Worm (Caenorhabditis elegans) whole organism, early embryonic: ENCODE results near the gene gst-5.
A peak's percentile ranks its signal among the peaks of the same experiment; 100 is the strongest.

ENCODE experiments used
- B0310.2 ChIP-seq: sonication (generic microtip); optimal IDR thresholded peaks from 2 replicates; lab custom pipeline; 2016; ENCODE audit warnings: mild to moderate bottlenecking, missing genetic modification characterization, missing compliant biosample characterization
- F13C5.2 ChIP-seq: sonication (generic microtip); optimal IDR thresholded peaks from 2 replicates; lab custom pipeline; 2017; ENCODE audit warnings: mild to moderate bottlenecking, missing genetic modification characterization, inconsistent platforms, missing compliant biosample characterization
- aly-1 ChIP-seq: sonication (generic microtip); optimal IDR thresholded peaks from 2 replicates; lab custom pipeline; 2016; ENCODE audit warnings: missing genetic modification characterization, missing compliant biosample characterization
- ama-1 ChIP-seq: fragments of 150-350 bp; optimal IDR thresholded peaks from 2 replicates; lab custom pipeline; 2014
- ceh-13 ChIP-seq: fragments of 200-800 bp; sonication (Bioruptor generic); optimal IDR thresholded peaks from 2 replicates; lab custom pipeline; 2018; ENCODE audit warnings: mild to moderate bottlenecking, missing genetic modification characterization, missing compliant biosample characterization
- ceh-36 ChIP-seq: sonication (generic microtip); optimal IDR thresholded peaks from 2 replicates; lab custom pipeline; 2016; ENCODE audit warnings: missing genetic modification characterization, inconsistent platforms, missing compliant biosample characterization
- ets-7 ChIP-seq: sonication (generic microtip); optimal IDR thresholded peaks from 2 replicates; lab custom pipeline; 2016; ENCODE audit warnings: missing genotype, missing genetic modification characterization, missing compliant biosample characterization
- flt-1 ChIP-seq: fragments of 200-800 bp; sonication (Bioruptor generic); IDR thresholded peaks from 2 replicates; pipeline ENCODE4 v1.3.6; 2022; ENCODE audit warnings: missing genetic modification characterization, missing compliant biosample characterization
- hmbx-1 ChIP-seq: sonication (generic microtip); optimal IDR thresholded peaks from 2 replicates; lab custom pipeline; 2016; ENCODE audit warnings: mild to moderate bottlenecking, missing genetic modification characterization, missing compliant biosample characterization
- hmg-4 ChIP-seq: fragments of 200-800 bp; sonication (Bioruptor generic); optimal IDR thresholded peaks from 2 replicates; lab custom pipeline; 2018; ENCODE audit warnings: mild to moderate bottlenecking, missing genetic modification characterization, missing compliant biosample characterization
- hnd-1 ChIP-seq: sonication (generic microtip); optimal IDR thresholded peaks from 2 replicates; lab custom pipeline; 2016; ENCODE audit warnings: missing genetic modification characterization, missing compliant biosample characterization
- pes-1 ChIP-seq: fragments of 200-800 bp; sonication (Bioruptor generic); IDR thresholded peaks from 2 replicates; pipeline ENCODE4 v1.3.6; 2022; ENCODE audit warnings: missing genetic modification reagents, missing genetic modification characterization, missing compliant biosample characterization
- scrt-1 ChIP-seq: fragments of 200-800 bp; sonication (Bioruptor generic); IDR thresholded peaks from 2 replicates; pipeline ENCODE4 v1.3.6; 2022; ENCODE audit warnings: missing genetic modification characterization, missing compliant biosample characterization
- sea-1 ChIP-seq: fragments of 200-800 bp; sonication (Bioruptor generic); conservative IDR thresholded peaks from 2 replicates; pipeline ENCODE4 v1.3.6; 2022; ENCODE audit warnings: missing genetic modification characterization, missing compliant biosample characterization
- tbx-11 ChIP-seq: fragments of 200-800 bp; sonication (Bioruptor generic); IDR thresholded peaks from 2 replicates; pipeline ENCODE4 v1.3.6; 2022; ENCODE audit warnings: missing genetic modification characterization, missing compliant biosample characterization
- tbx-37 ChIP-seq: fragments of 200-800 bp; sonication (Bioruptor generic); conservative IDR thresholded peaks from 2 replicates; pipeline ENCODE4 v1.3.6; 2022; ENCODE audit warnings: missing genetic modification reagents, missing genetic modification characterization, missing compliant biosample characterization
- tra-4 ChIP-seq: sonication (generic microtip); optimal IDR thresholded peaks from 2 replicates; lab custom pipeline; 2017; ENCODE audit warnings: missing genetic modification characterization, missing compliant biosample characterization

Gene gst-5

DNA sequence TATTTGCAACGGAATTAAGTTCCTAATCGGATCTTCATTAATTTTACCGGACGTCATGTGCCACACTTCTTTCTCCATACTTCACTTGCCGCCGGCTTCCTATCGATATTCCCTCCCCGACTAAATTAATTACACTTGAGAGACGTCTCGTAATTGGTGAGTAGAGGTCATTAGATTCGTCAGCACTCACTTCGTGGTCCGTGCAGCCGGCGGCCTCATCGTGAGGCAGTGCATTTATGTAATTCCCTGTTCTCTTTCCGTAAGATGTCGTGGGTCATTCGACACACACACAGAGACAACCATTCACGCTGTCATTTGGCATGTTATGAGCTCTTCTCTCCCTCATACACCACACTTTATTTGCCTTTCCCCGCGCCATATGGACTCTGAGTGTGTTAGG, 40.4 kb downstream of the gst-5 start:
- no peak for TF ChIP-seq tra-4 (tag; lab: Kevin White, UChicago)
- TF ChIP-seq ceh-13 (GFP tag; lab: Kevin White, UChicago) = no peak
- 0 out of 2 replicates have a peak, but pooled peaks have one; percentile 10 for TF ChIP-seq tbx-11 (GFP tag; lab: Robert Waterston, UW)
- no peak for TF ChIP-seq B0310.2 (tag; lab: Kevin White, UChicago)
- 0 out of 2 replicates have a peak, but pooled peaks have one; percentile 30 for TF ChIP-seq pes-1 (GFP tag; lab: Robert Waterston, UW)
- no peak for TF ChIP-seq hnd-1 (tag; lab: Kevin White, UChicago)
- TF ChIP-seq aly-1 (tag; lab: Kevin White, UChicago) = no peak
- TF ChIP-seq F13C5.2 (tag; lab: Kevin White, UChicago) = no peak
- TF ChIP-seq ets-7 (tag; lab: Kevin White, UChicago) = no peak
- TF ChIP-seq hmg-4 = peak; percentile 51
- no peak for TF ChIP-seq ceh-36 (tag; lab: Kevin White, UChicago)
- TF ChIP-seq tbx-37 = no peak
- TF ChIP-seq hmbx-1 (tag; lab: Kevin White, UChicago) = no peak

DNA sequence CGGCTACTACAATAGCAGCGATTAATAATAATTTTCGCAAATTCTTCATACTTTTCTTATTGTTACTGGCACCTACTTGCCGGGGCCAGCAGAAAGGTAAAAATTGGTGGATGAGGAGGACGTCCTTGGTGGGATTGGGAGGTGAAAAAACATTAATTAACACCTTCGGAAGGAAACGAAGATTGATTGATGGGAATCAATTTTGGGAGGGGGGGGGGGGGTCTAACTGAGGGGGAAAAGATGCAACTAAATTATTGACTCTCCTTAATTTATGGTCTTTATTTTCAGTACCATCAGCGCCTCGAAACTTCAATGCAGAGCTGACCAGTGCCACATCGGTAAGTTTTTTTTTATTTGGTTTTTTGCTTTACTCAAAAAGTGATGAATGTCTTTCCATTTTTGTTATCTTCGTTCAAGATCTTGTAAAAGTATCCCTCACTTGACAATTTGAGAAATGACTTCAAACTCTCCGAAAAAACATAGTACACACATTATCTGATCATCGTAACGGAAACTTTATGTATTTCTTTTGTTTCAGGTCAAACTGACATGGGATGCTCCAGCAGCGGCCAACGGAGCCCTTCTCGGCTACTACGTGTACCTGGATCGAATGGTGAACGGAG, 43.6 kb downstream of the gst-5 start:
- TF ChIP-seq hmbx-1 (tag; lab: Kevin White, UChicago) (no peak), tbx-11 (GFP tag; lab: Robert Waterston, UW) (no peak), B0310.2 (tag; lab: Kevin White, UChicago) (no peak), scrt-1 (GFP tag; lab: Robert Waterston, UW) (no peak), sea-1 (no peak), ets-7 (tag; lab: Kevin White, UChicago) (no peak), ceh-13 (GFP tag; lab: Kevin White, UChicago) (no peak), tra-4 (tag; lab: Kevin White, UChicago) (no peak), ama-1 (lab: Kevin White, UChicago) (no peak), aly-1 (tag; lab: Kevin White, UChicago) (no peak), F13C5.2 (tag; lab: Kevin White, UChicago) (no peak)

ce11 chrII:10995600-10995999, 45.4 kb downstream of the gst-5 start:
- TF ChIP-seq tbx-11 (GFP tag; lab: Robert Waterston, UW) (no peak), tra-4 (tag; lab: Kevin White, UChicago) (no peak), hmg-4 (no peak), sea-1 (no peak), B0310.2 (tag; lab: Kevin White, UChicago) (no peak), ets-7 (tag; lab: Kevin White, UChicago) (no peak), scrt-1 (GFP tag; lab: Robert Waterston, UW) (no peak)

- TF ChIP-seq sea-1 (no peak), pes-1 (GFP tag; lab: Robert Waterston, UW) (no peak), flt-1 (GFP tag; lab: Robert Waterston, UW) (no peak), F13C5.2 (tag; lab: Kevin White, UChicago) (no peak), ets-7 (tag; lab: Kevin White, UChicago) (no peak), hnd-1 (tag; lab: Kevin White, UChicago) (no peak), tbx-11 (GFP tag; lab: Robert Waterston, UW) (no peak), tra-4 (tag; lab: Kevin White, UChicago) (no peak), aly-1 (tag; lab: Kevin White, UChicago) (no peak), ceh-13 (GFP tag; lab: Kevin White, UChicago) (no peak), hmg-4 (no peak), tbx-37 (no peak), B0310.2 (tag; lab: Kevin White, UChicago) (no peak), scrt-1 (GFP tag; lab: Robert Waterston, UW) (no peak), ama-1 (lab: Kevin White, UChicago) (no peak), ceh-36 (tag; lab: Kevin White, UChicago) (no peak)
These were observed 49.0 kb downstream of the gst-5 start for ce11 chrII:10999109-10999508.
